Worm (Caenorhabditis elegans): Measurements from ENCODE around the gene gst-16.
"Not testable (repeated sequence)": the region's sequence is repeated elsewhere in the genome, so short reads cannot be mapped to it uniquely, and the experiment has no call there.

Gene gst-16

ce11 chrII:13658424-13658823 lies 34.2 kb upstream of the gst-16 start:
- 0 out of 2 replicates have a peak, but pooled peaks have one; percentile 35 for TF ChIP-seq pes-1 (GFP tag; IDR thresholded peaks at IDR 0.05)

ce11 chrII:13654723-13655122 lies 30.5 kb upstream of the gst-16 start, which contains the start of gene C31C9.9:
TSS of gene C31C9.9 (plus strand) at chrII:13655023.
- not testable (repeated sequence) for TF ChIP-seq flt-1 (GFP tag; IDR thresholded peaks at IDR 0.05); tra-4 (tag; optimal IDR thresholded peaks at IDR 0.05); hmbx-1 (tag; optimal IDR thresholded peaks at IDR 0.05)

ce11 chrII:13648230-13648629 lies 24.0 kb upstream of the gst-16 start, which contains the start of gene fbxa-169:
TSS of gene fbxa-169 (plus strand) at chrII:13648530.
- TF ChIP-seq ama-1 (optimal IDR thresholded peaks at IDR 0.05) (no peak), tra-4 (tag; optimal IDR thresholded peaks at IDR 0.05) (no peak), hmbx-1 (tag; optimal IDR thresholded peaks at IDR 0.05) (no peak), ceh-36 (tag; optimal IDR thresholded peaks at IDR 0.05) (no peak), aly-1 (tag; optimal IDR thresholded peaks at IDR 0.05) (no peak), F13C5.2 (tag; optimal IDR thresholded peaks at IDR 0.05) (no peak), ceh-13 (GFP tag; optimal IDR thresholded peaks at IDR 0.05) (no peak)

ce11 chrII:13641311-13641710 lies 17.1 kb upstream of the gst-16 start, which contains the start of gene fbxa-167:
TSS of gene fbxa-167 (plus strand) at chrII:13641489.
- TF ChIP-seq F13C5.2 (tag; optimal IDR thresholded peaks at IDR 0.05) (no peak), hmbx-1 (tag; optimal IDR thresholded peaks at IDR 0.05) (no peak), pes-1 (GFP tag; IDR thresholded peaks at IDR 0.05) (no peak), hnd-1 (tag; optimal IDR thresholded peaks at IDR 0.05) (no peak), hmg-4 (GFP tag; optimal IDR thresholded peaks at IDR 0.05) (no peak)

ce11 chrII:13640210-13640609 lies 16.0 kb upstream of the gst-16 start:
- TF ChIP-seq hmbx-1 (tag; optimal IDR thresholded peaks at IDR 0.05) (no peak), ama-1 (optimal IDR thresholded peaks at IDR 0.05) (no peak), ets-7 (tag; optimal IDR thresholded peaks at IDR 0.05) (no peak), aly-1 (tag; optimal IDR thresholded peaks at IDR 0.05) (no peak), pes-1 (GFP tag; IDR thresholded peaks at IDR 0.05) (no peak), B0310.2 (tag; optimal IDR thresholded peaks at IDR 0.05) (no peak), ceh-36 (tag; optimal IDR thresholded peaks at IDR 0.05) (no peak)

ce11 chrII:13638576-13638975 lies 14.3 kb upstream of the gst-16 start:
- TF ChIP-seq tra-4 (tag; optimal IDR thresholded peaks at IDR 0.05) (no peak), scrt-1 (GFP tag; IDR thresholded peaks at IDR 0.05) (no peak), ets-7 (tag; optimal IDR thresholded peaks at IDR 0.05) (no peak), sea-1 (GFP tag; conservative IDR thresholded peaks at IDR 0.05) (no peak), flt-1 (GFP tag; IDR thresholded peaks at IDR 0.05) (no peak), tbx-37 (GFP tag; conservative IDR thresholded peaks at IDR 0.05) (no peak), hmg-4 (GFP tag; optimal IDR thresholded peaks at IDR 0.05) (no peak)

ce11 chrII:13637941-13638489 lies 13.8 kb upstream of the gst-16 start, which contains the start of gene phdh-1:
TSS of gene phdh-1 (minus strand) at chrII:13638480.
- TF ChIP-seq pes-1 (GFP tag; IDR thresholded peaks at IDR 0.05), result no peak
- TF ChIP-seq ceh-13 (GFP tag; optimal IDR thresholded peaks at IDR 0.05), result no peak
- no peak for TF ChIP-seq tbx-11 (GFP tag; IDR thresholded peaks at IDR 0.05)
- TF ChIP-seq ama-1 (optimal IDR thresholded peaks at IDR 0.05), result no peak
- no peak for TF ChIP-seq ceh-36 (tag; optimal IDR thresholded peaks at IDR 0.05)
- no peak for TF ChIP-seq tbx-37 (GFP tag; conservative IDR thresholded peaks at IDR 0.05)
- no peak for TF ChIP-seq sea-1 (GFP tag; conservative IDR thresholded peaks at IDR 0.05)
- no peak for TF ChIP-seq hmg-4 (GFP tag; optimal IDR thresholded peaks at IDR 0.05)
- TF ChIP-seq flt-1 (GFP tag; IDR thresholded peaks at IDR 0.05), result no peak
- TF ChIP-seq ets-7 (tag; optimal IDR thresholded peaks at IDR 0.05), result no peak

ce11 chrII:13637464-13637863 lies 13.2 kb upstream of the gst-16 start:
- no peak for TF ChIP-seq ceh-13 (GFP tag; optimal IDR thresholded peaks at IDR 0.05)
- TF ChIP-seq tbx-37 (GFP tag; conservative IDR thresholded peaks at IDR 0.05), result no peak
- TF ChIP-seq tbx-11 (GFP tag; IDR thresholded peaks at IDR 0.05), result no peak
- no peak for TF ChIP-seq hmg-4 (GFP tag; optimal IDR thresholded peaks at IDR 0.05)
- TF ChIP-seq ama-1 (optimal IDR thresholded peaks at IDR 0.05), result no peak
- TF ChIP-seq aly-1 (tag; optimal IDR thresholded peaks at IDR 0.05), result peak; percentile 23
- no peak for TF ChIP-seq F13C5.2 (tag; optimal IDR thresholded peaks at IDR 0.05)

ce11 chrII:13636596-13636995 lies 12.4 kb upstream of the gst-16 start:
- peak; percentile 10 for TF ChIP-seq B0310.2 (tag; optimal IDR thresholded peaks at IDR 0.05)
- no peak for TF ChIP-seq aly-1 (tag; optimal IDR thresholded peaks at IDR 0.05)

ce11 chrII:13632238-13632637 lies 8.0 kb upstream of the gst-16 start, which contains the start of gene tag-10:
TSS of gene tag-10 (plus strand) at chrII:13632584.
- TF ChIP-seq hmbx-1 (tag; optimal IDR thresholded peaks at IDR 0.05), result no peak
- no peak for TF ChIP-seq aly-1 (tag; optimal IDR thresholded peaks at IDR 0.05)
- TF ChIP-seq B0310.2 (tag; optimal IDR thresholded peaks at IDR 0.05), result no peak
- TF ChIP-seq scrt-1 (GFP tag; IDR thresholded peaks at IDR 0.05), result no peak
- no peak for TF ChIP-seq ama-1 (optimal IDR thresholded peaks at IDR 0.05)
- no peak for TF ChIP-seq tbx-37 (GFP tag; conservative IDR thresholded peaks at IDR 0.05)
- no peak for TF ChIP-seq sea-1 (GFP tag; conservative IDR thresholded peaks at IDR 0.05)
- no peak for TF ChIP-seq hmg-4 (GFP tag; optimal IDR thresholded peaks at IDR 0.05)

All from whole organism, early embryonic.